Fruit fly (Drosophila melanogaster): ENCODE measurements around the gene Nemp.

Nemp gene

dm6 chrX:16610601-16611058 lies 44.2 kb downstream of the Nemp start, which contains the start of gene mbt (continued):
- peak; percentile 97 for TF ChIP-seq cg (GFP tag; optimal IDR thresholded peaks at IDR 0.05)
- TF ChIP-seq CG18619 (GFP tag; optimal IDR thresholded peaks at IDR 0.05) = no peak
- no peak for TF ChIP-seq Antp (GFP tag; optimal IDR thresholded peaks at IDR 0.05)
- no peak for TF ChIP-seq grn (GFP tag; optimal IDR thresholded peaks at IDR 0.05)
- TF ChIP-seq bowl (GFP tag; IDR thresholded peaks at IDR 0.05) = no peak
- TF ChIP-seq run (tag; optimal IDR thresholded peaks at IDR 0.05) = no peak
- no peak for TF ChIP-seq TFAM (GFP tag; optimal IDR thresholded peaks at IDR 0.05)
- no peak for TF ChIP-seq Hr3 (GFP tag; optimal IDR thresholded peaks at IDR 0.05)
- TF ChIP-seq CG12104 (GFP tag; optimal IDR thresholded peaks at IDR 0.05) = no peak
- peak; percentile 19 for TF ChIP-seq ftz-f1 (GFP tag; optimal IDR thresholded peaks at IDR 0.05)
- no peak for TF ChIP-seq h (optimal IDR thresholded peaks at IDR 0.05)
- TF ChIP-seq HLHmδ (GFP tag; optimal IDR thresholded peaks at IDR 0.05) = no peak
- TF ChIP-seq cas (GFP tag; IDR thresholded peaks at IDR 0.05) = no peak
- TF ChIP-seq sim (GFP tag; IDR thresholded peaks at IDR 0.05) = no peak
- peak; percentile 21 for TF ChIP-seq CG12155 (GFP tag; optimal IDR thresholded peaks at IDR 0.05)
- no peak for TF ChIP-seq CG4854 (GFP tag; optimal IDR thresholded peaks at IDR 0.05)
- TF ChIP-seq pita (GFP tag; optimal IDR thresholded peaks at IDR 0.05) = no peak
- TF ChIP-seq HLH3B (GFP tag; IDR thresholded peaks at IDR 0.05) = no peak
- no peak for TF ChIP-seq Xbp1 (GFP tag; optimal IDR thresholded peaks at IDR 0.05)
- TF ChIP-seq CG2712 (tag; optimal IDR thresholded peaks at IDR 0.05) = peak; percentile 15
- peak; percentile 76; the same call in 1 of the 4 replicates for TF ChIP-seq chinmo (GFP tag; IDR thresholded peaks at IDR 0.05; ENCODE audit: partially characterized antibody)
- TF ChIP-seq CG14667 (GFP tag; IDR thresholded peaks at IDR 0.05) = no peak
- TF ChIP-seq sens-2 (GFP tag; IDR thresholded peaks at IDR 0.05) = no peak
- no peak for TF ChIP-seq CG11085 (GFP tag; IDR thresholded peaks at IDR 0.05)
- peak; percentile 94 for TF ChIP-seq CG4360 (GFP tag; IDR thresholded peaks at IDR 0.05)
- TF ChIP-seq tio (GFP tag; optimal IDR thresholded peaks at IDR 0.05) = no peak
- no peak for TF ChIP-seq CG18599 (GFP tag; optimal IDR thresholded peaks at IDR 0.05)
- no peak for TF ChIP-seq ham (GFP tag; IDR thresholded peaks at IDR 0.05)
- no peak for TF ChIP-seq psq (GFP tag; optimal IDR thresholded peaks at IDR 0.05)
- TF ChIP-seq CG5245 (GFP tag; optimal IDR thresholded peaks at IDR 0.05) = no peak
- TF ChIP-seq CG9727 (GFP tag; optimal IDR thresholded peaks at IDR 0.05) = no peak
- no peak for TF ChIP-seq tll (GFP tag; optimal IDR thresholded peaks at IDR 0.05)
- TF ChIP-seq CG9932 (GFP tag; IDR thresholded peaks at IDR 0.05) = peak; percentile 35; the same call in 1 of the 2 replicates
- TF ChIP-seq so (GFP tag; IDR thresholded peaks at IDR 0.05) = no peak
- peak; percentile 41 for TF ChIP-seq Side (GFP tag; optimal IDR thresholded peaks at IDR 0.05)
- TF ChIP-seq CG18262 (tag; optimal IDR thresholded peaks at IDR 0.05) = no peak
- TF ChIP-seq dmrt99B (tag; optimal IDR thresholded peaks at IDR 0.05) = no peak
- TF ChIP-seq fu2 (GFP tag; optimal IDR thresholded peaks at IDR 0.05) = no peak
- no peak for TF ChIP-seq CG10209 (GFP tag; optimal IDR thresholded peaks at IDR 0.05)
- no peak for TF ChIP-seq Abd-B (GFP tag; optimal IDR thresholded peaks at IDR 0.05)
- TF ChIP-seq amos (GFP tag; IDR thresholded peaks at IDR 0.05; ENCODE audit: partially characterized antibody) = peak; percentile 96
- no peak for TF ChIP-seq ap (GFP tag; IDR thresholded peaks at IDR 0.05)
- TF ChIP-seq CG6175 (GFP tag; IDR thresholded peaks at IDR 0.05) = no peak
- no peak for TF ChIP-seq jing (GFP tag; optimal IDR thresholded peaks at IDR 0.05)
- TF ChIP-seq CG14014 (GFP tag; IDR thresholded peaks at IDR 0.05) = no peak
- no peak for TF ChIP-seq ATbp (GFP tag; optimal IDR thresholded peaks at IDR 0.05)
- TF ChIP-seq CG7357 (GFP tag; IDR thresholded peaks at IDR 0.05) = no peak
- TF ChIP-seq Eip74EF (GFP tag; optimal IDR thresholded peaks at IDR 0.05) = no peak
- peak; percentile 43 for TF ChIP-seq CG10267 (tag; optimal IDR thresholded peaks at IDR 0.05)
- TF ChIP-seq chif (GFP tag; optimal IDR thresholded peaks at IDR 0.05) = no peak
- TF ChIP-seq HmgD (GFP tag; optimal IDR thresholded peaks at IDR 0.05) = peak; percentile 51
- no peak for TF ChIP-seq br (optimal IDR thresholded peaks at IDR 0.05)

All from whole organism, embryonic.